Fruit fly (Drosophila melanogaster): ENCODE data around the gene sl.

The sl gene

dm6 chrX:16331562-16332233 is 18.4 kb upstream of the sl start (continued):
- TF ChIP-seq sna (GFP tag; IDR thresholded peaks at IDR 0.05; ENCODE audit: partially characterized antibody) (peak; percentile 70), amos (GFP tag; IDR thresholded peaks at IDR 0.05; ENCODE audit: partially characterized antibody) (peak; percentile 91), Myb (GFP tag; optimal IDR thresholded peaks at IDR 0.05) (peak; percentile 84), inv (GFP tag; IDR thresholded peaks at IDR 0.05; ENCODE audit: partially characterized antibody) (peak; percentile 77), vnd (GFP tag; IDR thresholded peaks at IDR 0.05; ENCODE audit: partially characterized antibody) (peak; percentile 61; the same call in 2 of the 3 replicates), stwl (tag; optimal IDR thresholded peaks at IDR 0.05) (peak; percentile 15), MBD-R2 (GFP tag; IDR thresholded peaks at IDR 0.05) (peak; percentile 47; the same call in 1 of the 2 replicates), Med (GFP tag) (peak; percentile 60), CG9797 (GFP tag; optimal IDR thresholded peaks at IDR 0.05) (peak; percentile 72), CG3995 (GFP tag; optimal IDR thresholded peaks at IDR 0.05) (peak; percentile 95), Dll (GFP tag; IDR thresholded peaks at IDR 0.05; ENCODE audit: partially characterized antibody) (peak; percentile 77), CG6791 (GFP tag; IDR thresholded peaks at IDR 0.05; ENCODE audit: partially characterized antibody) (peak; percentile 84), CG18476 (GFP tag; optimal IDR thresholded peaks at IDR 0.05) (no peak), vfl (GFP tag; optimal IDR thresholded peaks at IDR 0.05) (no peak), CG15073 (GFP tag; optimal IDR thresholded peaks at IDR 0.05) (no peak), phol (tag; optimal IDR thresholded peaks at IDR 0.05) (peak; percentile 5), slbo (GFP tag; IDR thresholded peaks at IDR 0.05) (no peak; the same call in 1 of the 2 replicates), pzg (GFP tag; optimal IDR thresholded peaks at IDR 0.05) (peak; percentile 58), Blimp-1 (GFP tag; optimal IDR thresholded peaks at IDR 0.05) (no peak), CG1024 (GFP tag; IDR thresholded peaks at IDR 0.05) (0 out of 2 replicates have a peak, but pooled peaks have one; percentile 10), crp (GFP tag; optimal IDR thresholded peaks at IDR 0.05) (peak in 1 of 2 experiments; percentile 8), cas (GFP tag; IDR thresholded peaks at IDR 0.05) (no peak), CG2875 (GFP tag; optimal IDR thresholded peaks at IDR 0.05) (no peak), CG7745 (tag; optimal IDR thresholded peaks at IDR 0.05) (no peak), CG14710 (tag; optimal IDR thresholded peaks at IDR 0.05) (peak; percentile 10), CG42726 (GFP tag; IDR thresholded peaks at IDR 0.05; ENCODE audit: partially characterized antibody) (peak; percentile 89; the same call in 1 of the 2 replicates), Gug (GFP tag; IDR thresholded peaks at IDR 0.05) (no peak), gt (GFP tag; IDR thresholded peaks at IDR 0.05) (no peak), GATAe (GFP tag; conservative IDR thresholded peaks at IDR 0.05) (no peak), CG13287 (GFP tag; IDR thresholded peaks at IDR 0.05; ENCODE audit: partially characterized antibody) (peak; percentile 84), salm (tag; optimal IDR thresholded peaks at IDR 0.05) (no peak), CG3726 (GFP tag; IDR thresholded peaks at IDR 0.05) (no peak), CG30020 (tag; optimal IDR thresholded peaks at IDR 0.05) (peak; percentile 92), Vsx1 (GFP tag; optimal IDR thresholded peaks at IDR 0.05) (no peak), pros (GFP tag; optimal IDR thresholded peaks at IDR 0.05) (no peak), B-H2 (GFP tag; optimal IDR thresholded peaks at IDR 0.05) (peak; percentile 24), jigr1 (GFP tag; IDR thresholded peaks at IDR 0.05) (peak; percentile 46; the same call in 1 of the 3 replicates), Scr (GFP tag; IDR thresholded peaks at IDR 0.05; ENCODE audit: partially characterized antibody) (peak; percentile 86), Dbx (GFP tag; IDR thresholded peaks at IDR 0.05) (0 out of 3 replicates have a peak, but pooled peaks have one; percentile 19), MESR4 (GFP tag; optimal IDR thresholded peaks at IDR 0.05) (peak; percentile 63), Stat92E (GFP tag; optimal IDR thresholded peaks at IDR 0.05) (no peak), Dip3 (GFP tag; optimal IDR thresholded peaks at IDR 0.05) (no peak), fu2 (GFP tag; optimal IDR thresholded peaks at IDR 0.05) (no peak), E2f2 (GFP tag; IDR thresholded peaks at IDR 0.05) (peak; percentile 34), D (optimal IDR thresholded peaks at IDR 0.05) (peak; percentile 47), D (GFP tag; optimal IDR thresholded peaks at IDR 0.05) (no peak), Opbp (GFP tag; IDR thresholded peaks at IDR 0.05; ENCODE audit: partially characterized antibody) (peak; percentile 89), CG31388 (GFP tag; optimal IDR thresholded peaks at IDR 0.05) (no peak)

Measured in whole organism, embryonic.